Worm (Caenorhabditis elegans): Measurements from ENCODE around the gene Y69A2AR.16.
A peak's percentile ranks its signal among the peaks of the same experiment; 100 is the strongest.

The Y69A2AR.16 gene

DNA sequence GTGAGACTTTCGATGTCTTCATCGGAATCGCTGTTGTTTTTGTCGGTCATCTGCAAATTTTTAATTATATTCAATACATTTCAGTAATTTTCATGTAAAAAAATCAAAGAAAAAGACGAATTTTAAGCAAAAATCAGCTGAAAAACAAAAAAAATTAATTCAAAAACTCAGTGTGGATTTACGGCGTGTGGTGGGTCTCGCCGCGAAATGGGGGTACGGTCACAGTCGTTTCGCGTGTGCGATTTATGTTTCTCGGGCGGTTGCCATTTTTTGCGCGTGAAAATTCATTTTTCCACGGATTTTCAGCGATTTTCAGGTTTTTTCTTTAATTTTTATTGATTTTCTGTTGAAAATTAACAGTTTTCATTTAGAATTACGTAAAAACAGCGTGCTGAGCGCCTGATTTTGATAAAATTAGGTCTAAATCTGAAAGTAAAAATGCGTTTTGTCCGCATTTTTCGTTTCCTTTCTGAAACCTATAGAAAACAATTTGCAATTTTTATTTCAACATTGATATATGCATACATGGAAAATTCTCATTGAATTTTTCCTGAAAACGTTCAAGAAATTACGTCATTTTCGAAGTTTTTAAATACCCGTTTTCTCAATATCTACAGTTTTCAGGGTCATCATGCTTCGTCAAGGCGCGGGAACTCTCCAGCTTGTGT is 2.4 kb upstream of the Y69A2AR.16 start, which contains the start of the genes ccdc-12 and Y69A2AR.18 (continued):
- no peak for TF ChIP-seq php-3 (GFP tag; IDR thresholded peaks at IDR 0.05)
- TF ChIP-seq mxl-3 (GFP tag; optimal IDR thresholded peaks at IDR 0.05): no peak
- no peak for TF ChIP-seq ztf-7 (tag; optimal IDR thresholded peaks at IDR 0.05)
- no peak for TF ChIP-seq zfp-2 (tag; optimal IDR thresholded peaks at IDR 0.05)
- TF ChIP-seq attf-4 (tag; optimal IDR thresholded peaks at IDR 0.05): no peak
- TF ChIP-seq nhr-48 (tag; optimal IDR thresholded peaks at IDR 0.05): no peak
- no peak for TF ChIP-seq lin-39 (tag; optimal IDR thresholded peaks at IDR 0.05)
- peak; percentile 31 for TF ChIP-seq nhr-77 (tag; optimal IDR thresholded peaks at IDR 0.05)
- TF ChIP-seq nhr-10 (tag; optimal IDR thresholded peaks at IDR 0.05): no peak

- TF ChIP-seq T26A8.4 (GFP tag; IDR thresholded peaks at IDR 0.05) (no peak), aha-1 (tag) (peak; percentile 96), zag-1 (tag; optimal IDR thresholded peaks at IDR 0.05) (no peak), lin-29 (GFP tag; IDR thresholded peaks at IDR 0.05) (no peak), nhr-77 (tag; optimal IDR thresholded peaks at IDR 0.05) (no peak), D1046.2 (GFP tag; IDR thresholded peaks at IDR 0.05) (no peak), zfp-3 (GFP tag; conservative IDR thresholded peaks at IDR 0.05) (no peak), Y5F2A.4 (GFP tag; optimal IDR thresholded peaks at IDR 0.05) (no peak), zfp-2 (tag; optimal IDR thresholded peaks at IDR 0.05) (no peak)
Measured at ce11 chrIV:2496084-2496483, 1.5 kb upstream of the Y69A2AR.16 start.

DNA sequence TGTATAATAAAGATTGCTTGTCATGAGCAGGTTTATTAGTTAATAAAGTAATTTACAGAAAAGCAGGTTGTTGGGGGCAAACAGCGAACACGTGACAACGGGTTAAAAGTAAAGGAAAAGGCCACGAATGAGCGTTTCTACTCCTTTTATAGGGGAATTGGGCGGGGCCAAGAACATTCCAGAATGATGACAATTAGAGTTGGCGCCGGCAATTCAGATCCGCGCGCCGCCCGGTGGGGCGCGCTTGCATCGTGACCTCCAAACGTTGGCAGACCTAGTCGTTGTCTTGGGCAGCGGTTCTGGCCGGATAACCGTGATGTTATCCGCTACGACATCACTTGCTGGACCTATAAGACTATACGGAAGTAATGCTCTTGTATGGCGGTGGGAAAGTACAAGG is 5.0 kb downstream of the Y69A2AR.16 start:
- TF ChIP-seq lin-38 (GFP tag; IDR thresholded peaks at IDR 0.05) (0 out of 2 replicates have a peak, but pooled peaks have one; percentile 37), set-16 (GFP tag; IDR thresholded peaks at IDR 0.05) (peak; percentile 27; the same call in 1 of the 2 replicates), egl-43 (GFP tag; IDR thresholded peaks at IDR 0.05) (peak; percentile 51; the same call in 1 of the 2 replicates)

- TF ChIP-seq snpc-1.2 (GFP tag; IDR thresholded peaks at IDR 0.05) (no peak), dve-1 (tag; optimal IDR thresholded peaks at IDR 0.05; ENCODE audit: insufficient read depth) (no peak), lin-39 (tag; optimal IDR thresholded peaks at IDR 0.05) (no peak), madf-5 (GFP tag; IDR thresholded peaks at IDR 0.05) (no peak), sdz-12 (GFP tag; optimal IDR thresholded peaks at IDR 0.05) (no peak), hlh-30 (tag; optimal IDR thresholded peaks at IDR 0.05; ENCODE audit: insufficient read depth) (no peak), dmd-8 (GFP tag; IDR thresholded peaks at IDR 0.05) (no peak), nhr-102 (tag; optimal IDR thresholded peaks at IDR 0.05) (no peak), nhr-28 (tag; optimal IDR thresholded peaks at IDR 0.05) (no peak), ceh-20 (GFP tag; IDR thresholded peaks at IDR 0.05) (no peak), mdt-29 (GFP tag; IDR thresholded peaks at IDR 0.05) (no peak), T26A8.4 (GFP tag; IDR thresholded peaks at IDR 0.05) (no peak)
Measured at ce11 chrIV:2507824-2508223, 10.2 kb downstream of the Y69A2AR.16 start, which contains the start of gene Y69A2AR.22. TSS of gene Y69A2AR.22 (minus strand) at chrIV:2507924.

DNA sequence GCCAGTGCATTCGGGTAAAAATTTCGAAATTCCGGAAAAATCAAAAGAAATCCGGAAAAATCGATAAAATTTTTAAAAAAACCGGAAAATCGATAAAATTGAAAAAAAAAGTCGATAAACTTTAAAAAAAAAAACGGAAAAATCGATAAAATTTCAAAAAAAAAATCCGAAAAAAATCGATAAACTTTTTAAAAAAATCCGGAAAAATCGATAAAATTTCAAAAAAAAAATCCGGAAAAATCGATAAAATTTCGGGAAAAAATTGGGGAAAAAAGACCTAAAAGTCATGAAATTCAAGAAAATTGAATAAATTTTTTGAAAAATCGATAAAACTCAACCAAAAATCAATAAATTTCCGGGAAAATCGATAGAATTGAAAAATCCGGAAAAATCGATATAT is 29.2 kb downstream of the Y69A2AR.16 start:
- TF ChIP-seq nhr-25 (tag; optimal IDR thresholded peaks at IDR 0.05; ENCODE audit: borderline replicate concordance, insufficient read depth) (no peak), spr-3 (GFP tag; optimal IDR thresholded peaks at IDR 0.05) (no peak), ceh-28 (tag; optimal IDR thresholded peaks at IDR 0.05) (peak; percentile 66), dmd-6 (GFP tag; IDR thresholded peaks at IDR 0.05) (no peak)
